Worm (Caenorhabditis elegans): ENCODE results near the gene let-765.

Gene let-765

ce11 chrIII:6612282-6612681, 11.3 kb upstream of the let-765 start, which contains the start of gene ctsa-4.2:
Gene ctsa-4.2, plus strand, starts transcription at chrIII:6612528.
- TF ChIP-seq ref-1 (GFP tag; conservative IDR thresholded peaks at IDR 0.05), result no peak
- no peak for TF ChIP-seq tab-1 (GFP tag; IDR thresholded peaks at IDR 0.05)
- TF ChIP-seq cog-1 (tag; optimal IDR thresholded peaks at IDR 0.05), result no peak
- TF ChIP-seq ztf-23 (GFP tag; IDR thresholded peaks at IDR 0.05), result no peak
- no peak for TF ChIP-seq T22C8.4 (GFP tag; IDR thresholded peaks at IDR 0.05)
- no peak for TF ChIP-seq ztf-29 (GFP tag; IDR thresholded peaks at IDR 0.05)
- no peak for TF ChIP-seq flt-1 (GFP tag; IDR thresholded peaks at IDR 0.05)
- no peak for TF ChIP-seq klf-2 (GFP tag; conservative IDR thresholded peaks at IDR 0.05)
- TF ChIP-seq med-1 (GFP tag; optimal IDR thresholded peaks at IDR 0.05; ENCODE audit: insufficient read depth), result no peak

ce11 chrIII:6610522-6610921, 9.5 kb upstream of the let-765 start, which contains the start of gene srh-40:
Gene srh-40, plus strand, starts transcription at chrIII:6610822.
- no peak for TF ChIP-seq med-1 (GFP tag; optimal IDR thresholded peaks at IDR 0.05; ENCODE audit: insufficient read depth)
- TF ChIP-seq T22C8.4 (GFP tag; IDR thresholded peaks at IDR 0.05), result no peak
- TF ChIP-seq klf-2 (GFP tag; conservative IDR thresholded peaks at IDR 0.05), result no peak
- TF ChIP-seq ztf-23 (GFP tag; IDR thresholded peaks at IDR 0.05), result no peak
- TF ChIP-seq ref-1 (GFP tag; conservative IDR thresholded peaks at IDR 0.05), result no peak
- TF ChIP-seq cog-1 (tag; optimal IDR thresholded peaks at IDR 0.05), result no peak
- no peak for TF ChIP-seq ztf-29 (GFP tag; IDR thresholded peaks at IDR 0.05)
- TF ChIP-seq tab-1 (GFP tag; IDR thresholded peaks at IDR 0.05), result no peak
- TF ChIP-seq flt-1 (GFP tag; IDR thresholded peaks at IDR 0.05), result no peak

- TF ChIP-seq ztf-23 (GFP tag; IDR thresholded peaks at IDR 0.05), result no peak
- no peak for TF ChIP-seq flt-1 (GFP tag; IDR thresholded peaks at IDR 0.05)
Measured at ce11 chrIII:6608101-6608672, 7.2 kb upstream of the let-765 start, which contains the start of the genes mdh-2 and F20H11.4. Gene mdh-2, minus strand, starts transcription at chrIII:6608106. Gene F20H11.4, plus strand, starts transcription at chrIII:6608622.

ce11 chrIII:6607646-6608045, 6.7 kb upstream of the let-765 start:
- TF ChIP-seq klf-2 (GFP tag; conservative IDR thresholded peaks at IDR 0.05) (no peak), ztf-29 (GFP tag; IDR thresholded peaks at IDR 0.05) (no peak), ref-1 (GFP tag; conservative IDR thresholded peaks at IDR 0.05) (no peak), cog-1 (tag; optimal IDR thresholded peaks at IDR 0.05) (no peak), med-1 (GFP tag; optimal IDR thresholded peaks at IDR 0.05; ENCODE audit: insufficient read depth) (no peak), tab-1 (GFP tag; IDR thresholded peaks at IDR 0.05) (no peak), flt-1 (GFP tag; IDR thresholded peaks at IDR 0.05) (no peak), T22C8.4 (GFP tag; IDR thresholded peaks at IDR 0.05) (no peak), ztf-23 (GFP tag; IDR thresholded peaks at IDR 0.05) (no peak)

ce11 chrIII:6607067-6607466, 6.1 kb upstream of the let-765 start:
- TF ChIP-seq ztf-23 (GFP tag; IDR thresholded peaks at IDR 0.05) (no peak), cog-1 (tag; optimal IDR thresholded peaks at IDR 0.05) (no peak)

ce11 chrIII:6606641-6607040, 5.7 kb upstream of the let-765 start:
- TF ChIP-seq klf-2 (GFP tag; conservative IDR thresholded peaks at IDR 0.05) (no peak), med-1 (GFP tag; optimal IDR thresholded peaks at IDR 0.05; ENCODE audit: insufficient read depth) (no peak), cog-1 (tag; optimal IDR thresholded peaks at IDR 0.05) (no peak), tab-1 (GFP tag; IDR thresholded peaks at IDR 0.05) (no peak), ref-1 (GFP tag; conservative IDR thresholded peaks at IDR 0.05) (no peak), T22C8.4 (GFP tag; IDR thresholded peaks at IDR 0.05) (no peak), ztf-29 (GFP tag; IDR thresholded peaks at IDR 0.05) (no peak), ztf-23 (GFP tag; IDR thresholded peaks at IDR 0.05) (no peak), flt-1 (GFP tag; IDR thresholded peaks at IDR 0.05) (no peak)

ce11 chrIII:6606022-6606467, 5.1 kb upstream of the let-765 start:
- TF ChIP-seq klf-2 (GFP tag; conservative IDR thresholded peaks at IDR 0.05) (no peak), ztf-29 (GFP tag; IDR thresholded peaks at IDR 0.05) (no peak), ztf-23 (GFP tag; IDR thresholded peaks at IDR 0.05) (0 out of 2 replicates have a peak, but pooled peaks have one; percentile 25), T22C8.4 (GFP tag; IDR thresholded peaks at IDR 0.05) (no peak)

ce11 chrIII:6605442-6605992, 4.5 kb upstream of the let-765 start:
- TF ChIP-seq T22C8.4 (GFP tag; IDR thresholded peaks at IDR 0.05) (no peak), cog-1 (tag; optimal IDR thresholded peaks at IDR 0.05) (no peak), ztf-29 (GFP tag; IDR thresholded peaks at IDR 0.05) (no peak), ztf-23 (GFP tag; IDR thresholded peaks at IDR 0.05) (no peak), med-1 (GFP tag; optimal IDR thresholded peaks at IDR 0.05; ENCODE audit: insufficient read depth) (no peak), tab-1 (GFP tag; IDR thresholded peaks at IDR 0.05) (no peak), ref-1 (GFP tag; conservative IDR thresholded peaks at IDR 0.05) (no peak), flt-1 (GFP tag; IDR thresholded peaks at IDR 0.05) (no peak)

ce11 chrIII:6604317-6604716, 3.3 kb upstream of the let-765 start:
- TF ChIP-seq ztf-23 (GFP tag; IDR thresholded peaks at IDR 0.05) (no peak), tab-1 (GFP tag; IDR thresholded peaks at IDR 0.05) (no peak), T22C8.4 (GFP tag; IDR thresholded peaks at IDR 0.05) (no peak), med-1 (GFP tag; optimal IDR thresholded peaks at IDR 0.05; ENCODE audit: insufficient read depth) (no peak), cog-1 (tag; optimal IDR thresholded peaks at IDR 0.05) (no peak)

ce11 chrIII:6603185-6603584, 2.2 kb upstream of the let-765 start:
- TF ChIP-seq ztf-29 (GFP tag; IDR thresholded peaks at IDR 0.05), result no peak
- no peak for TF ChIP-seq klf-2 (GFP tag; conservative IDR thresholded peaks at IDR 0.05)
- no peak for TF ChIP-seq cog-1 (tag; optimal IDR thresholded peaks at IDR 0.05)
- TF ChIP-seq flt-1 (GFP tag; IDR thresholded peaks at IDR 0.05), result no peak
- TF ChIP-seq tab-1 (GFP tag; IDR thresholded peaks at IDR 0.05), result no peak
